Worm (Caenorhabditis elegans) whole organism, midembryonic: ENCODE data around the gene egl-17.

Source experiments
- T22C8.4 ChIP-seq: fragments of 200-800 bp; sonication (Bioruptor generic); IDR thresholded peaks from 2 replicates; pipeline ENCODE4 v1.3.6; 2022; ENCODE audit warnings: missing genetic modification characterization, missing compliant biosample characterization
- flt-1 ChIP-seq: fragments of 200-800 bp; sonication (Bioruptor generic); IDR thresholded peaks from 2 replicates; pipeline ENCODE4 v1.3.6; 2022; ENCODE audit warnings: missing genetic modification characterization, missing compliant biosample characterization
- klf-2 ChIP-seq: fragments of 200-800 bp; sonication (Bioruptor generic); conservative IDR thresholded peaks from 2 replicates; pipeline ENCODE4 v1.3.6; 2022; ENCODE audit warnings: missing genetic modification reagents, missing genetic modification characterization, missing compliant biosample characterization
- med-1 ChIP-seq: sonication (generic microtip); optimal IDR thresholded peaks from 2 replicates; lab custom pipeline; 2017; ENCODE audit warnings: missing genetic modification characterization, mild to moderate bottlenecking, missing compliant biosample characterization, antibody characterized with exemption, missing genetic modification reagents; ENCODE audit not compliant: insufficient read depth
- tab-1 ChIP-seq: fragments of 200-800 bp; sonication (Bioruptor generic); IDR thresholded peaks from 2 replicates; pipeline ENCODE4 v1.3.6; 2022; ENCODE audit warnings: missing genetic modification characterization, missing compliant biosample characterization
- ztf-23 ChIP-seq: fragments of 200-800 bp; sonication (Bioruptor generic); IDR thresholded peaks from 2 replicates; pipeline ENCODE4 v1.3.6; 2022; ENCODE audit warnings: missing genetic modification reagents, missing genetic modification characterization, missing compliant biosample characterization
- ztf-29 ChIP-seq: fragments of 200-800 bp; sonication (Bioruptor generic); IDR thresholded peaks from 2 replicates; pipeline ENCODE4 v1.3.6; 2022; ENCODE audit warnings: missing genetic modification reagents, missing genetic modification characterization, missing compliant biosample characterization

- TF ChIP-seq tab-1 (GFP tag; lab: Robert Waterston, UW) = no peak
- TF ChIP-seq klf-2 (GFP tag; lab: Robert Waterston, UW) = no peak
- no peak for TF ChIP-seq flt-1 (GFP tag; lab: Robert Waterston, UW)
- TF ChIP-seq ztf-29 (GFP tag; lab: Robert Waterston, UW) = no peak
- no peak for TF ChIP-seq T22C8.4 (GFP tag; lab: Robert Waterston, UW)
- TF ChIP-seq med-1 = no peak
- TF ChIP-seq ztf-23 (GFP tag; lab: Robert Waterston, UW) = no peak
Measured at ce11 chrX:504046-504843, 14.8 kb downstream of the egl-17 start.
